Fruit fly (Drosophila melanogaster) whole organism, prepupa: ENCODE data around the gene Tis11.

Experiments
- Blimp-1 ChIP-seq: fragments of 200-800 bp; sonication (Bioruptor generic); optimal IDR thresholded peaks from 3 replicates; lab custom pipeline; 2017; ENCODE audit warnings: missing biosample characterization, missing genetic modification characterization, mild to moderate bottlenecking, moderate library complexity, missing genetic modification reagents
- CG11762 ChIP-seq: fragments of 200-800 bp; sonication (Bioruptor generic); optimal IDR thresholded peaks from 3 replicates; lab custom pipeline; 2016; ENCODE audit warnings: missing biosample characterization, missing genetic modification characterization; ENCODE audit not compliant: insufficient read depth
- CG11902 ChIP-seq: fragments of 200-800 bp; sonication (Bioruptor generic); optimal IDR thresholded peaks from 3 replicates; lab custom pipeline; 2016; ENCODE audit warnings: missing biosample characterization, missing genetic modification characterization
- CG15336 ChIP-seq: fragments of 200-800 bp; sonication (Bioruptor generic); IDR thresholded peaks from 2 replicates; pipeline ENCODE4 v1.3.6; 2022; ENCODE audit warnings: missing biosample characterization, missing genetic modification characterization
- CG16779 ChIP-seq: fragments of 200-800 bp; sonication (Bioruptor generic); optimal IDR thresholded peaks from 3 replicates; lab custom pipeline; 2017; ENCODE audit warnings: missing biosample characterization, mild to moderate bottlenecking, missing genetic modification characterization
- CG3032 ChIP-seq: fragments of 200-800 bp; optimal IDR thresholded peaks from 2 replicates; lab custom pipeline; 2019; ENCODE audit warnings: missing biosample characterization, mild to moderate bottlenecking, missing genetic modification characterization, moderate library complexity
- CG31627 ChIP-seq: fragments of 200-800 bp; sonication (Bioruptor generic); optimal IDR thresholded peaks from 3 replicates; lab custom pipeline; 2016; ENCODE audit warnings: missing biosample characterization, missing genetic modification characterization
- CG32006 ChIP-seq: fragments of 200-800 bp; sonication (Bioruptor generic); optimal IDR thresholded peaks from 3 replicates; lab custom pipeline; 2017; ENCODE audit warnings: missing biosample characterization, mild to moderate bottlenecking, missing genetic modification characterization
- CG3919 ChIP-seq: fragments of 200-800 bp; sonication (Bioruptor generic); optimal IDR thresholded peaks from 3 replicates; lab custom pipeline; 2016; ENCODE audit warnings: missing biosample characterization, missing genetic modification characterization
- CG4318 ChIP-seq: fragments of 200-800 bp; sonication (Bioruptor generic); optimal IDR thresholded peaks from 3 replicates; lab custom pipeline; 2017; ENCODE audit warnings: missing biosample characterization, mild to moderate bottlenecking, missing genetic modification characterization
- CG6163 ChIP-seq: fragments of 200-800 bp; sonication (Bioruptor generic); IDR thresholded peaks from 3 replicates; pipeline ENCODE4 v1.3.6; 2022; ENCODE audit warnings: missing biosample characterization, missing genetic modification characterization
- CG6792 ChIP-seq: fragments of 200-800 bp; sonication (Bioruptor generic); optimal IDR thresholded peaks from 3 replicates; lab custom pipeline; 2016; ENCODE audit warnings: missing biosample characterization, missing genetic modification characterization
- CG6808 ChIP-seq: fragments of 200-800 bp; sonication (Bioruptor generic); optimal IDR thresholded peaks from 3 replicates; lab custom pipeline; 2017; ENCODE audit warnings: missing biosample characterization, missing genetic modification characterization, mild to moderate bottlenecking, moderate library complexity, missing genetic modification reagents
- CG6854 ChIP-seq: fragments of 200-800 bp; sonication (Bioruptor generic); optimal IDR thresholded peaks from 2 replicates; lab custom pipeline; 2017; ENCODE audit warnings: missing biosample characterization, mild to moderate bottlenecking, missing genetic modification characterization
- CG7368 ChIP-seq: fragments of 200-800 bp; sonication (Bioruptor generic); optimal IDR thresholded peaks from 3 replicates; lab custom pipeline; 2016; ENCODE audit warnings: missing biosample characterization, missing genetic modification characterization
- CG8632 ChIP-seq: fragments of 200-800 bp; sonication (Bioruptor generic); optimal IDR thresholded peaks from 3 replicates; lab custom pipeline; 2016; ENCODE audit warnings: missing biosample characterization, missing genetic modification characterization
- Eip78C ChIP-seq: fragments of 200-800 bp; sonication (Bioruptor generic); peaks from one replicate; lab custom pipeline; 2016; ENCODE audit warnings: missing biosample characterization, missing genetic modification characterization
- Eip93F ChIP-seq: fragments of 200-800 bp; sonication (Bioruptor generic); optimal IDR thresholded peaks from 2 replicates; lab custom pipeline; 2016; ENCODE audit warnings: missing biosample characterization, mild to moderate bottlenecking, missing genetic modification characterization
- Ets21C ChIP-seq: fragments of 200-800 bp; sonication (Bioruptor generic); optimal IDR thresholded peaks from 3 replicates; lab custom pipeline; 2016; ENCODE audit warnings: missing biosample characterization, missing genetic modification characterization
- Ets96B ChIP-seq: fragments of 200-800 bp; optimal IDR thresholded peaks from 2 replicates; lab custom pipeline; 2019; ENCODE audit warnings: missing biosample characterization, mild to moderate bottlenecking, missing genetic modification characterization, moderate library complexity
- Hr4 ChIP-seq: fragments of 200-800 bp; sonication (Bioruptor generic); optimal IDR thresholded peaks from 3 replicates; lab custom pipeline; 2016; ENCODE audit warnings: missing biosample characterization, missing genetic modification characterization
- Lpt ChIP-seq: fragments of 200-800 bp; sonication (Bioruptor generic); optimal IDR thresholded peaks from 3 replicates; lab custom pipeline; 2016; ENCODE audit warnings: missing biosample characterization, missing genetic modification characterization
- Met ChIP-seq: fragments of 200-800 bp; sonication (Bioruptor generic); optimal IDR thresholded peaks from 3 replicates; lab custom pipeline; 2016; ENCODE audit warnings: missing biosample characterization, missing genetic modification characterization
- OdsH ChIP-seq: fragments of 200-800 bp; sonication (Bioruptor generic); optimal IDR thresholded peaks from 3 replicates; lab custom pipeline; 2016; ENCODE audit warnings: missing biosample characterization, missing genetic modification characterization
- Smox ChIP-seq: fragments of 200-800 bp; sonication (Bioruptor generic); optimal IDR thresholded peaks from 3 replicates; lab custom pipeline; 2016; ENCODE audit warnings: missing biosample characterization, missing genetic modification characterization
- Sox102F ChIP-seq: fragments of 200-800 bp; sonication (Bioruptor generic); optimal IDR thresholded peaks from 2 replicates; lab custom pipeline; 2016; ENCODE audit warnings: missing biosample characterization, mild to moderate bottlenecking, missing genetic modification characterization
- Sox14 ChIP-seq: fragments of 200-800 bp; sonication (Bioruptor generic); optimal IDR thresholded peaks from 3 replicates; lab custom pipeline; 2016; ENCODE audit warnings: missing biosample characterization, missing genetic modification characterization
- Sox15 ChIP-seq: fragments of 200-800 bp; sonication (Bioruptor generic); optimal IDR thresholded peaks from 3 replicates; lab custom pipeline; 2016; ENCODE audit warnings: missing biosample characterization, missing genetic modification characterization
- achi ChIP-seq: fragments of 200-800 bp; sonication (Bioruptor generic); optimal IDR thresholded peaks from 3 replicates; lab custom pipeline; 2016; ENCODE audit warnings: missing biosample characterization, missing genetic modification characterization
- dsx ChIP-seq: fragments of 200-800 bp; optimal IDR thresholded peaks from 3 replicates; lab custom pipeline; 2019; ENCODE audit warnings: missing biosample characterization, mild to moderate bottlenecking, missing genetic modification characterization, moderate library complexity; ENCODE audit not compliant: poor library complexity, severe bottlenecking
- eg ChIP-seq: fragments of 200-800 bp; sonication (Bioruptor generic); IDR thresholded peaks from 3 replicates; pipeline ENCODE4 v1.3.6; 2022; ENCODE audit warnings: missing biosample characterization, missing genetic modification characterization
- fd59A ChIP-seq: fragments of 200-800 bp; sonication (Bioruptor generic); optimal IDR thresholded peaks from 2 replicates; lab custom pipeline; 2017; ENCODE audit warnings: missing biosample characterization, mild to moderate bottlenecking, missing genetic modification characterization, missing genetic modification reagents
- fd85E ChIP-seq: fragments of 200-800 bp; sonication (Bioruptor generic); optimal IDR thresholded peaks from 3 replicates; lab custom pipeline; 2016; ENCODE audit warnings: missing biosample characterization, missing genetic modification characterization
- fkh ChIP-seq: fragments of 200-800 bp; sonication (Bioruptor generic); optimal IDR thresholded peaks from 3 replicates; lab custom pipeline; 2017; ENCODE audit warnings: missing biosample characterization, mild to moderate bottlenecking, missing genetic modification characterization, moderate library complexity
- lz ChIP-seq: fragments of 200-800 bp; sonication (Bioruptor generic); optimal IDR thresholded peaks from 3 replicates; lab custom pipeline; 2016; ENCODE audit warnings: missing biosample characterization, missing genetic modification characterization
- pdm3 ChIP-seq: fragments of 200-800 bp; sonication (Bioruptor generic); optimal IDR thresholded peaks from 3 replicates; lab custom pipeline; 2016; ENCODE audit warnings: missing biosample characterization, missing genetic modification characterization
- salr ChIP-seq, 2 experiments: fragments of 200-800 bp; sonication (Bioruptor generic); optimal IDR thresholded peaks; 3 replicates each; lab custom pipeline; 2016 to 2018; ENCODE audit warnings: missing biosample characterization in 2 of 2, missing genetic modification characterization in 2 of 2, mild to moderate bottlenecking in 1 of 2
- spab ChIP-seq: fragments of 200-800 bp; sonication (Bioruptor generic); optimal IDR thresholded peaks from 2 replicates; lab custom pipeline; 2017; ENCODE audit warnings: missing biosample characterization, mild to moderate bottlenecking, missing genetic modification characterization, missing genetic modification reagents
- ss ChIP-seq, 2 experiments: fragments of 200-800 bp; sonication (Bioruptor generic); optimal IDR thresholded peaks; 2 replicates in 1 of 2; 3 replicates in 1 of 2; lab custom pipeline; 2017 to 2018; ENCODE audit warnings: mild to moderate bottlenecking in 2 of 2, missing biosample characterization in 2 of 2, missing genetic modification characterization in 2 of 2, moderate library complexity in 1 of 2
- svp ChIP-seq: fragments of 200-800 bp; sonication (Bioruptor generic); peaks from one replicate; lab custom pipeline; 2016; ENCODE audit warnings: missing biosample characterization, missing genetic modification characterization
- topi ChIP-seq: fragments of 200-800 bp; sonication (Bioruptor generic); optimal IDR thresholded peaks from 3 replicates; lab custom pipeline; 2016; ENCODE audit warnings: missing biosample characterization, missing genetic modification characterization
- vri ChIP-seq: fragments of 200-800 bp; sonication (Bioruptor generic); optimal IDR thresholded peaks from 3 replicates; lab custom pipeline; 2016; ENCODE audit warnings: missing biosample characterization, mild to moderate bottlenecking, missing genetic modification characterization

Tis11 gene

DNA sequence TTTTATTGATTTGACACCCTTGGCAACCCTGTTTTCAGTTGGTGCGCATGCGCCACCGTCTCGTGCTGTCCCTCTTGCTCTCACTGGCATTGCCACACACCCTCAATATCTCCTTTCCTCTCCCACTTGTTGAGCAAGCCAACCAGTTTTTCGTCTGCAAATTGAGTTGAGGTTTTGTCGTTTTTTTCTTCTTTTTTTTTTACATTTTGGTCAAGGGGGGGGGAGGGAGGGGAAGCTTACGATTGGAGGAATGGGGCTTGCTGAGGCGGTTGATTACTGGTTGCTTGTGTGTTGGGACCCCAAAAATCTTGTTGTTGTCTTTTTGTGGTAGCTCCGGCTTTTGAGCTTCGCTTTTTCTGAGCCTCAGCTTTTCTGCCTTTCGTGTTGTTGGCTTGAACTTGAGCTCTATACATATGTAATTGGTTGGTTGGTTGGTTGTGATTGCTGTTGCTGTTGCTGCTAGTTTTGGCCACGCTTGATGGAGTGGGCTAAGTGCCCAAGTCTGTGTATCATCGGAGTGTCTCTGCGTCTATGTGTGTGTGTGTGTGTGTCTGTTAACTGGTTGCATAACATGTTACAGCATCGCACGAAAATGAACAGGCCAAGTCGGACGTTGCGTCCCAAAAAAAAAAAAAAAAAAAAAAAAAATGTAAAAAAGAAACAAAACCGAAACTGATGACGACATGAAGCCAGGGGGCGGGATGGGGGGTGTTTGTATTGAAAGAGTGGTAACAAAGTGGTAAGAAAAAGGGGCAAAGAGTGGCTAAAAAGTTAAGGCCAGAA, 17.5 kb downstream of the Tis11 start (continued):
- TF ChIP-seq CG6163 (GFP tag; lab: Robert Waterston, UW) (peak; percentile 90), Met (GFP tag; lab: Kevin White, UChicago) (peak; percentile 64), Hr4 (peak; percentile 9), CG7368 (GFP tag; lab: Kevin White, UChicago) (peak; percentile 0), lz (GFP tag; lab: Kevin White, UChicago) (peak; percentile 15), CG6792 (GFP tag; lab: Kevin White, UChicago) (peak; percentile 29), CG11902 (no peak), CG3032 (tag; lab: Kevin White, UChicago) (peak; percentile 34), vri (peak; percentile 99), topi (GFP tag; lab: Kevin White, UChicago) (peak; percentile 48), svp (GFP tag; lab: Kevin White, UChicago) (peak; percentile 60), Sox102F (GFP tag; lab: Kevin White, UChicago) (peak; percentile 76), spab (peak; percentile 68), Ets21C (GFP tag; lab: Kevin White, UChicago) (no peak), CG4318 (GFP tag; lab: Kevin White, UChicago) (no peak), Lpt (GFP tag; lab: Kevin White, UChicago) (peak; percentile 82), Ets96B (peak; percentile 67), Smox (GFP tag; lab: Kevin White, UChicago) (peak; percentile 17), OdsH (peak; percentile 27), eg (GFP tag; lab: Robert Waterston, UW) (peak; percentile 89), pdm3 (peak; percentile 64), CG8632 (peak; percentile 52), Eip78C (peak; percentile 83)

DNA sequence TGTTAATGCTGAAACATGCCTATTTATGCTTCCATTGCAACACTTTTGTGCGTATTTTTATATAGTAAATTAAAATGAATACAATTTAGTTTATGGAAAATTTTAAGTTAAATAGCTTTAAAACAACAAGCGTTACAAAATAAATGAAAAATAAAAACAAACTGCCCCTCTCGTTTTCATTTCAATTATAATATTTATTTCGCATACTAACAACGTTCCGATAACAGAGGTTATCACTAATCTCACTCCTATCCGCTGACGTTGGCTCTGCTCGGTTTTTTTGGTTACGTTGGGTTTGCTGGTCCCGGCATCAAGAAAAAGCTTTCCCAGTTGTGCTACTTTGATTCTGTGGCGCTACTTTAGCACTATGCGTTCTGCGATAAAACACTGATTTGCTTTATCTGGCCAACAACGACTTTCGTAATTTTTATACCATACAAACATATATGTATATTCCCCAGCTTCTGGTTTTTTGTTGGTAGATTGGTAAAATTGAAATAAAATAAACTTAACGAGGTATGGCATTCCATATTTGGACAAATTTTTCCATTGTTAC, 23.3 kb downstream of the Tis11 start:
- TF ChIP-seq Hr4, result no peak
- TF ChIP-seq CG11762 (GFP tag; lab: Kevin White, UChicago), result no peak
- TF ChIP-seq topi (GFP tag; lab: Kevin White, UChicago), result no peak
- TF ChIP-seq CG6808 (GFP tag; lab: Kevin White, UChicago), result no peak
- TF ChIP-seq CG31627, result no peak
- TF ChIP-seq spab, result no peak
- no peak for TF ChIP-seq Sox15 (GFP tag; lab: Kevin White, UChicago)
- TF ChIP-seq CG16779 (tag; lab: Kevin White, UChicago), result no peak
- no peak for TF ChIP-seq dsx (GFP tag; lab: Kevin White, UChicago)
- TF ChIP-seq ss (GFP tag; optimal IDR thresholded peaks at IDR 0.05; lab: Kevin White, UChicago), result no peak
- no peak for TF ChIP-seq pdm3
- TF ChIP-seq CG32006 (GFP tag; lab: Kevin White, UChicago), result no peak
- peak; percentile 88 for TF ChIP-seq svp (GFP tag; lab: Kevin White, UChicago)
- TF ChIP-seq Eip93F (GFP tag; lab: Kevin White, UChicago), result no peak
- peak; percentile 1 for TF ChIP-seq Eip78C
- no peak for TF ChIP-seq fkh
- TF ChIP-seq, all 60 proteins: peak for 2

DNA sequence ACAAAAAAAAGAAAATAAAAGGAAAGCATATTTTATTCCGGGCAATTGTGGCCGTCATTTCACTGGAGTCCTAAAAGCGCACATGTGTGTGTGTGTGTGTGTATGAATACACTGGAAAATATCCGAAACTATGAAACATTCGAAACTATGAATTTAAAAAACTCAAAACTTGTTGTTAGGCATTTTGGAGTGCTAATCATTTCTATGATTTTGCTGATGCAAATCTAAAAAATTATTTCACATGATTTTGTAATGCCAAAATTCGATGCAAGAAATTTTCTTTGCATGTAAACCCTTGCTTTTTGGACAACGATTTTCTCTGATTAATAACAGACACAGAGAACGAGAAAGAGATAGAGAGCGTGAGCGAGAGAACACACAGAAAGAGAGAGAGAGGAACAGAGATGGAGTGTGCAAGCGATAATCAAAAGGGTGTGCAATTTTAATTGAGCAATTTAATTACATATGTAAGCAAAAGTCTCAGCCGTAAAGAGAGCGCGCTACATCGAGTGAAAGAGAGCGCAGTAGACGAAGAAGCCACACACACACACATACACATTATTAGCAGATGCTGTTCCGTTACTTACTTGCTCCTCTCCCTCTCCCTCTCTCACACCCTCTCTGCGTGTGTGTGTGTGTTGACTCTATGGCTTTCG, 40.0 kb downstream of the Tis11 start:
- TF ChIP-seq Lpt (GFP tag; lab: Kevin White, UChicago) (no peak), ss (GFP tag; optimal IDR thresholded peaks at IDR 0.05; lab: Kevin White, UChicago) (peak; percentile 48 to 71), CG3919 (GFP tag; lab: Kevin White, UChicago) (peak; percentile 62), eg (GFP tag; lab: Robert Waterston, UW) (peak; percentile 47; the same call in 1 of the 3 replicates), CG15336 (GFP tag; lab: Robert Waterston, UW) (peak; percentile 31; the same call in 1 of the 2 replicates), fd59A (GFP tag; lab: Kevin White, UChicago) (peak; percentile 48), topi (GFP tag; lab: Kevin White, UChicago) (peak; percentile 66), lz (GFP tag; lab: Kevin White, UChicago) (peak; percentile 57), Sox14 (GFP tag; lab: Kevin White, UChicago) (peak; percentile 26), Blimp-1 (peak; percentile 24), achi (GFP tag; lab: Kevin White, UChicago) (peak; percentile 47), Hr4 (peak; percentile 35), CG32006 (GFP tag; lab: Kevin White, UChicago) (peak; percentile 42), OdsH (peak; percentile 57), Eip93F (GFP tag; lab: Kevin White, UChicago) (no peak), CG3032 (tag; lab: Kevin White, UChicago) (peak; percentile 70), CG6792 (GFP tag; lab: Kevin White, UChicago) (peak; percentile 69), Ets96B (peak; percentile 61), CG6854 (GFP tag; lab: Kevin White, UChicago) (peak; percentile 1), Sox102F (GFP tag; lab: Kevin White, UChicago) (peak; percentile 70), salr (GFP tag; optimal IDR thresholded peaks at IDR 0.05; lab: Kevin White, UChicago) (peak; percentile 22 to 30), spab (peak; percentile 54), CG7368 (GFP tag; lab: Kevin White, UChicago) (peak; percentile 27), fd85E (GFP tag; lab: Kevin White, UChicago) (no peak)
